Worm (Caenorhabditis elegans): ENCODE data around the gene T04C12.1.

DNA sequence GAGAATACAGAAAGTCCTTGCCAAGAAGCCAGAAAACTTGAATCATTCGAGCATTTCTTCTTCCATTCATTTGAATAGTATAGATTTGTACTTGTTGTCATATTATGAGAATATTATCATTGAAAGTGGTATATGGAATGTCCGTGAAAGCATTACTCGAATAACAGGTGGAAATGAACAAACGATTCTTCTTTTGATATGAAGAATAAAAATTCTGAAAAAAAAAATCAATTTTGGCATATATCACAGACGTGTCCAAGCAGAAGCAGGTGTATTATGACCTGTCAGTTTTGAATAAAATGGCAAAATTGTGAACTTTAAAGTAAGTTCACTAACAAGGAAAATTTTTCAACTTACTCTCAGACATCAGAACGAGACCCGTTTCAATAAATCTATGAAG, 2.0 kb downstream of the T04C12.1 start, which contains the start of gene srh-75:
- TF ChIP-seq K11D2.4 (GFP tag; IDR thresholded peaks at IDR 0.05) (no peak), nhr-90 (tag; optimal IDR thresholded peaks at IDR 0.05) (no peak), pha-4 (tag; optimal IDR thresholded peaks at IDR 0.05) (no peak), nhr-27 (tag; optimal IDR thresholded peaks at IDR 0.05) (no peak), Y56A3A.18 (GFP tag; IDR thresholded peaks at IDR 0.05) (no peak)

All from whole organism, young adult.